Worm (Caenorhabditis elegans): Measurements from ENCODE around the gene ZK1098.9.

- TF ChIP-seq flt-1 (GFP tag; IDR thresholded peaks at IDR 0.05) (peak; percentile 49), T22C8.4 (GFP tag; IDR thresholded peaks at IDR 0.05) (no peak), ztf-23 (GFP tag; IDR thresholded peaks at IDR 0.05) (0 out of 2 replicates have a peak, but pooled peaks have one; percentile 62), ztf-29 (GFP tag; IDR thresholded peaks at IDR 0.05) (no peak), tab-1 (GFP tag; IDR thresholded peaks at IDR 0.05) (no peak), cog-1 (tag; optimal IDR thresholded peaks at IDR 0.05) (no peak)
Observed at ce11 chrIII:9523581-9523980, 20.6 kb upstream of the ZK1098.9 start, which contains the start of gene mrps-23.

Data from whole organism, midembryonic.